Worm (Caenorhabditis elegans): ENCODE data around the gene nhr-117.

- TF ChIP-seq let-526 (GFP tag; IDR thresholded peaks at IDR 0.05) (no peak), unc-62 (GFP tag; optimal IDR thresholded peaks at IDR 0.05) (no peak), madf-10 (tag; optimal IDR thresholded peaks at IDR 0.05) (no peak), C17E4.6 (GFP tag; IDR thresholded peaks at IDR 0.05) (no peak), ccch-3 (GFP tag; optimal IDR thresholded peaks at IDR 0.05) (no peak), ztf-28 (GFP tag; IDR thresholded peaks at IDR 0.05) (no peak), attf-3 (GFP tag; conservative IDR thresholded peaks at IDR 0.05) (no peak), snpc-1.3 (tag; optimal IDR thresholded peaks at IDR 0.05; ENCODE audit: insufficient read depth) (no peak), snpc-4 (GFP tag; optimal IDR thresholded peaks at IDR 0.05) (no peak), snpc-4 (tag; optimal IDR thresholded peaks at IDR 0.05) (no peak)
These were observed 14.5 kb upstream of the nhr-117 start, which contains the start of gene str-222 for ce11 chrV:1635859-1636258.

Measured in whole organism, young adult.